Fruit fly (Drosophila melanogaster) whole organism, embryonic: ENCODE measurements around the gene Sld5.

Source experiments
- Bgb ChIP-seq: fragments of 200-800 bp; sonication (Bioruptor generic); IDR thresholded peaks from 2 replicates; pipeline ENCODE4 v1.3.6; 2022; ENCODE audit warnings: missing biosample characterization, missing genetic modification characterization; ENCODE audit not compliant: partially characterized antibody
- CG11696 ChIP-seq: fragments of 200-800 bp; sonication (Bioruptor generic); IDR thresholded peaks from 2 replicates; pipeline ENCODE4 v1.3.6; 2022; ENCODE audit warnings: missing biosample characterization, missing genetic modification characterization
- CG12104 ChIP-seq: fragments of 200-800 bp; sonication (Bioruptor generic); optimal IDR thresholded peaks from 3 replicates; lab custom pipeline; 2016; ENCODE audit warnings: missing biosample characterization, missing genetic modification characterization
- CG12236 ChIP-seq: fragments of 200-800 bp; sonication (Bioruptor generic); optimal IDR thresholded peaks from 2 replicates; lab custom pipeline; 2016; ENCODE audit warnings: missing biosample characterization, missing genetic modification characterization
- CG14710 ChIP-seq: fragments of 200-800 bp; sonication (Bioruptor generic); optimal IDR thresholded peaks from 3 replicates; lab custom pipeline; 2019; ENCODE audit warnings: missing biosample characterization, mild to moderate bottlenecking, missing genetic modification characterization, moderate library complexity
- CG14965 ChIP-seq: fragments of 200-800 bp; sonication (Bioruptor generic); optimal IDR thresholded peaks from 2 replicates; lab custom pipeline; 2016; ENCODE audit warnings: missing biosample characterization, missing genetic modification characterization, borderline replicate concordance
- CG1647 ChIP-seq: fragments of 200-800 bp; sonication (Bioruptor generic); optimal IDR thresholded peaks from 3 replicates; lab custom pipeline; 2016; ENCODE audit warnings: missing biosample characterization, missing genetic modification characterization
- CG1792 ChIP-seq: fragments of 200-800 bp; sonication (Bioruptor generic); optimal IDR thresholded peaks from 2 replicates; lab custom pipeline; 2016; ENCODE audit warnings: missing biosample characterization, missing genetic modification characterization
- CG18619 ChIP-seq: fragments of 200-800 bp; sonication (Bioruptor generic); optimal IDR thresholded peaks from 3 replicates; lab custom pipeline; 2017; ENCODE audit warnings: missing biosample characterization, mild to moderate bottlenecking, missing genetic modification characterization
- CG31365 ChIP-seq: fragments of 200-800 bp; sonication (Bioruptor generic); optimal IDR thresholded peaks from 2 replicates; lab custom pipeline; 2018; ENCODE audit warnings: missing biosample characterization, mild to moderate bottlenecking, missing genetic modification characterization
- CG4707 ChIP-seq: fragments of 200-800 bp; sonication (Bioruptor generic); optimal IDR thresholded peaks from 2 replicates; lab custom pipeline; 2018; ENCODE audit warnings: missing biosample characterization, mild to moderate bottlenecking, missing genetic modification characterization, moderate library complexity
- CG6683 ChIP-seq: fragments of 200-800 bp; sonication (Bioruptor generic); optimal IDR thresholded peaks from 2 replicates; lab custom pipeline; 2017; ENCODE audit warnings: missing biosample characterization, mild to moderate bottlenecking, missing genetic modification characterization, missing genetic modification reagents
- CG6689 ChIP-seq: fragments of 200-800 bp; sonication (Bioruptor generic); IDR thresholded peaks from 2 replicates; pipeline ENCODE4 v1.3.6; 2022; ENCODE audit warnings: missing biosample characterization, missing genetic modification characterization
- CG9437 ChIP-seq: fragments of 200-800 bp; sonication (Bioruptor generic); optimal IDR thresholded peaks from 2 replicates; lab custom pipeline; 2018; ENCODE audit warnings: missing biosample characterization, mild to moderate bottlenecking, missing genetic modification characterization
- Dll ChIP-seq: fragments of 200-800 bp; sonication (Bioruptor generic); IDR thresholded peaks from 4 replicates; pipeline ENCODE4 v1.3.6; 2022; ENCODE audit warnings: missing biosample characterization, missing genetic modification characterization; ENCODE audit not compliant: partially characterized antibody
- Fer1 ChIP-seq: fragments of 200-800 bp; sonication (Bioruptor generic); optimal IDR thresholded peaks from 2 replicates; lab custom pipeline; 2017; ENCODE audit warnings: missing biosample characterization, mild to moderate bottlenecking, missing genetic modification characterization
- Fer3 ChIP-seq: fragments of 200-800 bp; sonication (Bioruptor generic); optimal IDR thresholded peaks from 2 replicates; lab custom pipeline; 2018; ENCODE audit warnings: missing biosample characterization, mild to moderate bottlenecking, missing genetic modification characterization, moderate library complexity
- Gug ChIP-seq: fragments of 200-800 bp; sonication (Bioruptor generic); IDR thresholded peaks from 4 replicates; pipeline ENCODE4 v1.3.6; 2022; ENCODE audit warnings: missing biosample characterization, missing genetic modification characterization
- H2.0 ChIP-seq: fragments of 200-800 bp; sonication (Bioruptor generic); IDR thresholded peaks from 2 replicates; pipeline ENCODE4 v1.3.6; 2022; ENCODE audit warnings: missing biosample characterization, missing genetic modification characterization
- Hmx ChIP-seq: fragments of 200-800 bp; sonication (Bioruptor generic); optimal IDR thresholded peaks from 2 replicates; lab custom pipeline; 2016; ENCODE audit warnings: missing biosample characterization, missing genetic modification characterization
- Lhr ChIP-seq: fragments of 200-800 bp; sonication (Bioruptor generic); optimal IDR thresholded peaks from 3 replicates; lab custom pipeline; 2017; ENCODE audit warnings: mild to moderate bottlenecking, missing biosample characterization, missing genetic modification reagents, missing genetic modification characterization
- Meics ChIP-seq: fragments of 200-800 bp; sonication (Bioruptor generic); optimal IDR thresholded peaks from 2 replicates; lab custom pipeline; 2017; ENCODE audit warnings: missing biosample characterization, mild to moderate bottlenecking, missing genetic modification characterization
- Oli ChIP-seq: fragments of 200-800 bp; sonication (Bioruptor generic); optimal IDR thresholded peaks from 2 replicates; lab custom pipeline; 2018; ENCODE audit warnings: missing biosample characterization, mild to moderate bottlenecking, missing genetic modification characterization, moderate library complexity
- Rfx ChIP-seq: fragments of 200-800 bp; sonication (Bioruptor generic); IDR thresholded peaks from 2 replicates; pipeline ENCODE4 v1.3.6; 2022; ENCODE audit warnings: missing biosample characterization, missing genetic modification characterization
- Side ChIP-seq: fragments of 200-800 bp; sonication (Bioruptor generic); optimal IDR thresholded peaks from 2 replicates; lab custom pipeline; 2016; ENCODE audit warnings: missing biosample characterization, missing genetic modification characterization
- Sry-δ ChIP-seq: fragments of 200-800 bp; sonication (Bioruptor generic); optimal IDR thresholded peaks from 2 replicates; lab custom pipeline; 2016; ENCODE audit warnings: missing biosample characterization, missing genetic modification characterization
- aop ChIP-seq: fragments of 200-800 bp; sonication (Bioruptor generic); IDR thresholded peaks from 2 replicates; pipeline ENCODE4 v1.3.6; 2022; ENCODE audit warnings: missing biosample characterization, missing genetic modification characterization
- ara ChIP-seq: fragments of 200-800 bp; sonication (Bioruptor generic); IDR thresholded peaks from 2 replicates; pipeline ENCODE4 v1.3.6; 2022; ENCODE audit warnings: missing biosample characterization, missing genetic modification characterization
- bsh ChIP-seq, 2 experiments: fragments of 200-800 bp; sonication (Bioruptor generic); optimal IDR thresholded peaks; 2 replicates each; lab custom pipeline; 2017 to 2018; ENCODE audit warnings: mild to moderate bottlenecking in 2 of 2, missing biosample characterization in 2 of 2, missing genetic modification characterization in 2 of 2, moderate library complexity in 1 of 2
- btn ChIP-seq: fragments of 200-800 bp; sonication (Bioruptor generic); optimal IDR thresholded peaks from 2 replicates; lab custom pipeline; 2016; ENCODE audit warnings: missing biosample characterization, missing genetic modification characterization
- chif ChIP-seq, 2 experiments: fragments of 200-800 bp; sonication (Bioruptor generic); optimal IDR thresholded peaks; 3 replicates each; lab custom pipeline; 2016; ENCODE audit warnings: missing biosample characterization in 2 of 2, missing genetic modification characterization in 2 of 2
- crol ChIP-seq: fragments of 200-800 bp; sonication (Bioruptor generic); IDR thresholded peaks from 2 replicates; pipeline ENCODE4 v1.3.6; 2022; ENCODE audit warnings: missing biosample characterization, missing genetic modification characterization
- danr ChIP-seq: fragments of 200-800 bp; sonication (Bioruptor generic); IDR thresholded peaks from 2 replicates; pipeline ENCODE4 v1.3.6; 2022; ENCODE audit warnings: missing biosample characterization, missing genetic modification characterization
- fd102C ChIP-seq: fragments of 200-800 bp; sonication (Bioruptor generic); optimal IDR thresholded peaks from 2 replicates; lab custom pipeline; 2018; ENCODE audit warnings: missing biosample characterization, mild to moderate bottlenecking, missing genetic modification characterization, moderate library complexity
- gfzf ChIP-seq: fragments of 200-800 bp; sonication (Bioruptor generic); optimal IDR thresholded peaks from 2 replicates; lab custom pipeline; 2016; ENCODE audit warnings: missing biosample characterization, mild to moderate bottlenecking, missing genetic modification characterization, moderate library complexity
- gt ChIP-seq: fragments of 200-800 bp; sonication (Bioruptor generic); IDR thresholded peaks from 2 replicates; pipeline ENCODE4 v1.3.6; 2022; ENCODE audit warnings: missing biosample characterization, missing genetic modification characterization
- hb ChIP-seq: fragments of 200-800 bp; sonication (Bioruptor generic); IDR thresholded peaks from 3 replicates; pipeline ENCODE4 v1.3.6; 2022; ENCODE audit warnings: missing biosample characterization, missing genetic modification characterization; ENCODE audit not compliant: partially characterized antibody
- hbn ChIP-seq: fragments of 200-800 bp; sonication (Bioruptor generic); IDR thresholded peaks from 2 replicates; pipeline ENCODE4 v1.3.6; 2022; ENCODE audit warnings: missing biosample characterization, missing genetic modification characterization; ENCODE audit not compliant: partially characterized antibody
- klu ChIP-seq: fragments of 200-800 bp; sonication (Bioruptor generic); IDR thresholded peaks from 2 replicates; pipeline ENCODE4 v1.3.6; 2022; ENCODE audit warnings: missing biosample characterization, missing genetic modification characterization
- lab ChIP-seq: fragments of 200-800 bp; sonication (Bioruptor generic); optimal IDR thresholded peaks from 3 replicates; lab custom pipeline; 2017; ENCODE audit warnings: missing biosample characterization, missing genetic modification characterization, mild to moderate bottlenecking, moderate library complexity, missing genetic modification reagents
- org-1 ChIP-seq: fragments of 200-800 bp; sonication (Bioruptor generic); optimal IDR thresholded peaks from 2 replicates; lab custom pipeline; 2017; ENCODE audit warnings: missing biosample characterization, missing genetic modification characterization
- peb ChIP-seq: fragments of 200-800 bp; sonication (Bioruptor generic); IDR thresholded peaks from 2 replicates; pipeline ENCODE4 v1.3.6; 2022; ENCODE audit warnings: missing biosample characterization, missing genetic modification characterization
- pnt ChIP-seq: fragments of 200-800 bp; sonication (Bioruptor generic); optimal IDR thresholded peaks from 3 replicates; lab custom pipeline; 2016; ENCODE audit warnings: missing biosample characterization, missing genetic modification characterization
- sd ChIP-seq: fragments of 200-800 bp; sonication (Bioruptor generic); optimal IDR thresholded peaks from 3 replicates; lab custom pipeline; 2018; ENCODE audit warnings: missing biosample characterization, mild to moderate bottlenecking, missing genetic modification characterization, moderate library complexity
- sens ChIP-seq: fragments of 200-800 bp; sonication (Bioruptor generic); peaks from one replicate; lab custom pipeline; 2016; ENCODE audit warnings: missing biosample characterization, missing genetic modification characterization
- seq ChIP-seq: fragments of 200-800 bp; sonication (Bioruptor generic); IDR thresholded peaks from 2 replicates; pipeline ENCODE4 v1.3.6; 2022; ENCODE audit warnings: missing biosample characterization, missing genetic modification characterization
- trh ChIP-seq: fragments of 200-800 bp; sonication (Bioruptor generic); optimal IDR thresholded peaks from 2 replicates; lab custom pipeline; 2016; ENCODE audit warnings: missing biosample characterization, missing genetic modification characterization

The Sld5 gene

dm6 chr3R:26036153-26037144, 19.9 kb downstream of the Sld5 start (continued):
- TF ChIP-seq peb (GFP tag; lab: Robert Waterston, UW) (peak; percentile 61), Rfx (no peak), ara (GFP tag; lab: Robert Waterston, UW) (peak; percentile 86), Fer1 (peak; percentile 57), sd (tag; lab: Kevin White, UChicago) (peak; percentile 21), aop (GFP tag; lab: Robert Waterston, UW) (no peak), seq (peak; percentile 49), fd102C (GFP tag; lab: Kevin White, UChicago) (peak; percentile 92), org-1 (GFP tag; lab: Kevin White, UChicago) (peak; percentile 90), Oli (tag; lab: Kevin White, UChicago) (peak; percentile 92), CG6689 (GFP tag; lab: Robert Waterston, UW) (peak; percentile 80), CG12104 (GFP tag; lab: Kevin White, UChicago) (peak; percentile 83), CG31365 (tag; lab: Kevin White, UChicago) (peak; percentile 25), gt (GFP tag; lab: Robert Waterston, UW) (peak; percentile 63; the same call in 1 of the 2 replicates), Gug (GFP tag; lab: Robert Waterston, UW) (peak; percentile 17; the same call in 1 of the 4 replicates), H2.0 (GFP tag; lab: Robert Waterston, UW) (peak; percentile 49; the same call in 1 of the 2 replicates), CG14710 (tag; lab: Kevin White, UChicago) (peak; percentile 98), Lhr (GFP tag; lab: Kevin White, UChicago) (peak; percentile 86), btn (GFP tag; lab: Kevin White, UChicago) (peak; percentile 66), Dll (no peak), Meics (GFP tag; lab: Kevin White, UChicago) (peak; percentile 42), CG12236 (GFP tag; lab: Kevin White, UChicago) (peak; percentile 83), trh (peak; percentile 47), CG11696 (GFP tag; lab: Robert Waterston, UW) (peak; percentile 98), CG18619 (GFP tag; lab: Kevin White, UChicago) (peak; percentile 84), Side (peak; percentile 71), lab (GFP tag; lab: Kevin White, UChicago) (peak; percentile 57), pnt (GFP tag; lab: Kevin White, UChicago) (peak; percentile 74), Sry-δ (GFP tag; lab: Kevin White, UChicago) (no peak), hb (GFP tag; lab: Robert Waterston, UW) (no peak), bsh (GFP tag; optimal IDR thresholded peaks at IDR 0.05; lab: Kevin White, UChicago) (peak; percentile 84 to 96), chif (GFP tag; optimal IDR thresholded peaks at IDR 0.05; lab: Kevin White, UChicago) (peak; percentile 40 to 89), CG1647 (no peak), CG9437 (peak; percentile 89), klu (no peak), sens (GFP tag; lab: Kevin White, UChicago) (peak; percentile 99), Bgb (0 out of 2 replicates have a peak, but pooled peaks have one; percentile 9), CG1792 (peak; percentile 51), crol (GFP tag; lab: Robert Waterston, UW) (no peak), danr (no peak), CG14965 (GFP tag; lab: Kevin White, UChicago) (no peak), Fer3 (tag; lab: Kevin White, UChicago) (peak; percentile 57), gfzf (GFP tag; lab: Kevin White, UChicago) (no peak), Hmx (GFP tag; lab: Kevin White, UChicago) (no peak), CG4707 (GFP tag; lab: Kevin White, UChicago) (peak; percentile 83), hbn (GFP tag; lab: Robert Waterston, UW) (0 out of 2 replicates have a peak, but pooled peaks have one; percentile 25), CG6683 (GFP tag; lab: Kevin White, UChicago) (peak; percentile 63)
